Worm (Caenorhabditis elegans) whole organism, L4 larva: ENCODE results near the gene nova-1.
A peak's percentile ranks its signal among the peaks of the same experiment; 100 is the strongest.

Experiments used
- R02D3.7 ChIP-seq: fragments of 150-350 bp; sonication (generic microtip); optimal IDR thresholded peaks from 3 replicates; lab custom pipeline; 2014; ENCODE audit warnings: missing biosample characterization, missing genetic modification characterization
- T26A8.4 ChIP-seq: fragments of 200-800 bp; sonication (Bioruptor generic); IDR thresholded peaks from 2 replicates; pipeline ENCODE4 v1.3.6; 2022; ENCODE audit warnings: missing genetic modification characterization, missing compliant biosample characterization
- Y75B8A.6 ChIP-seq: fragments of 200-800 bp; sonication (Bioruptor generic); IDR thresholded peaks from 2 replicates; pipeline ENCODE4 v1.3.6; 2022; ENCODE audit warnings: missing genetic modification reagents, missing genetic modification characterization, missing compliant biosample characterization
- aha-1 ChIP-seq: fragments of 150-350 bp; peaks from one replicate; lab custom pipeline; 2014; ENCODE audit warnings: missing biosample characterization, missing genetic modification characterization
- ceh-28 ChIP-seq: fragments of 150-350 bp; optimal IDR thresholded peaks from 2 replicates; lab custom pipeline; 2014; ENCODE audit warnings: missing biosample characterization, missing genetic modification reagents, missing genetic modification characterization
- ceh-62 ChIP-seq: sonication (generic microtip); optimal IDR thresholded peaks from 2 replicates; lab custom pipeline; 2017; ENCODE audit warnings: missing biosample characterization, missing genetic modification characterization
- ceh-82 ChIP-seq: sonication (generic microtip); optimal IDR thresholded peaks from 2 replicates; lab custom pipeline; 2017; ENCODE audit warnings: missing biosample characterization, missing genetic modification characterization
- dmd-6 ChIP-seq: fragments of 200-800 bp; sonication (Bioruptor generic); IDR thresholded peaks from 2 replicates; pipeline ENCODE4 v1.3.6; 2022; ENCODE audit warnings: missing genetic modification reagents, missing genetic modification characterization, missing compliant biosample characterization
- dmd-8 ChIP-seq: fragments of 200-800 bp; sonication (Bioruptor generic); IDR thresholded peaks from 2 replicates; pipeline ENCODE4 v1.3.6; 2022; ENCODE audit warnings: missing genetic modification characterization, missing compliant biosample characterization
- dpl-1 ChIP-seq: fragments of 150-350 bp; optimal IDR thresholded peaks from 2 replicates; lab custom pipeline; 2014; ENCODE audit warnings: missing biosample characterization, missing genetic modification reagents, missing genetic modification characterization
- hif-1 ChIP-seq, 2 experiments: sonication (generic microtip); optimal IDR thresholded peaks; 2 replicates each; lab custom pipeline; 2016 to 2017; ENCODE audit warnings: missing compliant biosample characterization in 2 of 2, missing genetic modification characterization in 2 of 2, missing genetic modification reagents in 2 of 2, missing genotype in 2 of 2, mild to moderate bottlenecking in 1 of 2
- hlh-30 ChIP-seq: sonication (generic microtip); optimal IDR thresholded peaks from 2 replicates; lab custom pipeline; 2017; ENCODE audit warnings: antibody characterized with exemption, mild to moderate bottlenecking, missing genetic modification characterization, missing compliant biosample characterization; ENCODE audit not compliant: insufficient read depth
- lin-1 ChIP-seq: fragments of 200-800 bp; sonication (Bioruptor generic); IDR thresholded peaks from 2 replicates; pipeline ENCODE4 v1.3.6; 2022; ENCODE audit warnings: missing genetic modification reagents, missing genetic modification characterization, missing compliant biosample characterization
- lin-29 ChIP-seq: fragments of 200-800 bp; sonication (Bioruptor generic); IDR thresholded peaks from 2 replicates; pipeline ENCODE4 v1.3.6; 2022; ENCODE audit warnings: missing genetic modification reagents, missing genetic modification characterization, missing compliant biosample characterization
- lin-38 ChIP-seq: fragments of 200-800 bp; sonication (Bioruptor generic); IDR thresholded peaks from 2 replicates; pipeline ENCODE4 v1.3.6; 2022; ENCODE audit warnings: missing genetic modification reagents, missing genetic modification characterization, missing compliant biosample characterization
- lsy-2 ChIP-seq, 2 experiments: fragments of 150-350 bp in 1 of 2; sonication (generic microtip) in 1 of 2; optimal IDR thresholded peaks; 2 replicates each; lab custom pipeline; 2014 to 2017; ENCODE audit warnings: missing biosample characterization in 2 of 2, missing genetic modification characterization in 2 of 2
- madf-9 ChIP-seq: fragments of 200-800 bp; sonication (Bioruptor generic); conservative IDR thresholded peaks from 2 replicates; pipeline ENCODE4 v1.3.6; 2022; ENCODE audit warnings: missing genetic modification reagents, missing genetic modification characterization, missing compliant biosample characterization
- mdl-1 ChIP-seq, 2 experiments: fragments of 150-350 bp in 1 of 2; sonication (generic microtip) in 1 of 2; optimal IDR thresholded peaks; 2 replicates each; lab custom pipeline; 2014 to 2017; ENCODE audit warnings: missing biosample characterization in 2 of 2, missing genetic modification characterization in 2 of 2
- mes-2 ChIP-seq: sonication (generic microtip); optimal IDR thresholded peaks from 2 replicates; lab custom pipeline; 2016; ENCODE audit warnings: missing genotype, mild to moderate bottlenecking, missing genetic modification characterization, missing compliant biosample characterization; ENCODE audit not compliant: poor library complexity, severe bottlenecking
- nhr-102 ChIP-seq: sonication (generic microtip); optimal IDR thresholded peaks from 2 replicates; lab custom pipeline; 2016; ENCODE audit warnings: mild to moderate bottlenecking, missing genetic modification characterization, moderate library complexity, missing compliant biosample characterization
- nhr-237 ChIP-seq: sonication (generic microtip); optimal IDR thresholded peaks from 2 replicates; lab custom pipeline; 2017; ENCODE audit warnings: missing biosample characterization, missing genetic modification characterization
- pha-4 ChIP-seq, 2 experiments: fragments of 150-350 bp in 1 of 2; fragments of 200-800 bp in 1 of 2; sonication (Bioruptor generic) in 1 of 2; IDR thresholded peaks in 1 of 2; optimal IDR thresholded peaks in 1 of 2; 2 replicates each; pipeline versions ENCODE4 v1.3.6 to Lab custom; 2014 to 2022; ENCODE audit warnings: missing genetic modification characterization in 2 of 2, missing genetic modification reagents in 2 of 2, missing biosample characterization in 1 of 2, missing compliant biosample characterization in 1 of 2
- php-3 ChIP-seq: fragments of 200-800 bp; sonication (Bioruptor generic); IDR thresholded peaks from 2 replicates; pipeline ENCODE4 v1.3.6; 2022; ENCODE audit warnings: missing genetic modification reagents, missing genetic modification characterization, missing compliant biosample characterization
- rbr-2 ChIP-seq: sonication (generic microtip); optimal IDR thresholded peaks from 2 replicates; lab custom pipeline; 2016; ENCODE audit warnings: missing genotype, missing genetic modification characterization, missing compliant biosample characterization
- unc-62 ChIP-seq, 3 experiments: fragments of 150-350 bp in 1 of 3; sonication (generic microtip); optimal IDR thresholded peaks in 2 of 3; peaks in 1 of 3; 1 replicate in 1 of 3; 2 replicates in 2 of 3; lab custom pipeline; 2014 to 2017; ENCODE audit warnings: missing biosample characterization in 3 of 3, missing genetic modification characterization in 3 of 3, missing genetic modification reagents in 3 of 3, missing genotype in 1 of 3
- vab-7 ChIP-seq: fragments of 200-800 bp; sonication (Bioruptor generic); IDR thresholded peaks from 2 replicates; pipeline ENCODE4 v1.3.6; 2022; ENCODE audit warnings: missing genetic modification reagents, missing genetic modification characterization, missing compliant biosample characterization
- zfp-3 ChIP-seq: fragments of 200-800 bp; sonication (Bioruptor generic); conservative IDR thresholded peaks from 2 replicates; pipeline ENCODE4 v1.3.6; 2022; ENCODE audit warnings: missing genetic modification reagents, missing genetic modification characterization, missing compliant biosample characterization
- zip-11 ChIP-seq: fragments of 200-800 bp; sonication (Bioruptor generic); IDR thresholded peaks from 2 replicates; pipeline ENCODE4 v1.3.6; 2022; ENCODE audit warnings: missing genetic modification characterization, missing compliant biosample characterization

The nova-1 gene

DNA sequence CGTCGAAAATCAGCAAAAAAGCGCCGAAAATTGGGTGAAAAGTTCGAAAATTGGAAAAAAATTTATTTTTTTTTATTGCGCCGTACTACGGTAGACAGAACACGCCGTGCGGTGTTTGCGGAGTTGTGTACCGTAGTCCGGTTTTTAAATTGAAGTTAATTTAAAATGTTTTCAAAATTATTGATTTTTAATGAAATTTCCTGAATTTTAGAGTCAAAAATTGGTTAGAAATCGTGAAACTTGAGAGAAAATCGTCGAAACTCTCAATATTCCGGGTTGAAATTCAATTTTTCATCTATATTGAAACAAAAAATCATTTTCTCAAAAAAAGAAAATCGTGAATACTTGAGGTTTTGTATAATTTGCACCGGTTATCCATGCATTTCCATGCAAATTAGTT, at the start of gene nova-1:
Gene nova-1 (minus strand): TSS at position 101 of the 400 bp plus-strand sequence.
- no peak for TF ChIP-seq zfp-3 (GFP tag; lab: Robert Waterston, UW)
- no peak for TF ChIP-seq Y75B8A.6 (GFP tag; lab: Robert Waterston, UW)
- no peak for TF ChIP-seq rbr-2 (tag; lab: Kevin White, UChicago)
- TF ChIP-seq lsy-2 (tag; optimal IDR thresholded peaks at IDR 0.05; lab: Kevin White, UChicago): no peak
- no peak for TF ChIP-seq hlh-30 (tag; lab: Kevin White, UChicago)
- no peak for TF ChIP-seq pha-4 (GFP tag; IDR thresholded peaks at IDR 0.05; lab: Robert Waterston, UW)
- TF ChIP-seq pha-4 (tag; optimal IDR thresholded peaks at IDR 0.05; lab: Kevin White, UChicago): no peak
- no peak for TF ChIP-seq ceh-82 (tag; lab: Kevin White, UChicago)
- no peak for TF ChIP-seq lin-29 (GFP tag; lab: Robert Waterston, UW)
- no peak for TF ChIP-seq zip-11
- TF ChIP-seq dmd-6 (GFP tag; lab: Robert Waterston, UW): no peak
- no peak for TF ChIP-seq hif-1 (tag; optimal IDR thresholded peaks at IDR 0.05; lab: Kevin White, UChicago)
- TF ChIP-seq T26A8.4 (GFP tag; lab: Robert Waterston, UW): no peak
- TF ChIP-seq mes-2: no peak
- TF ChIP-seq dpl-1 (GFP tag; lab: Kevin White, UChicago): no peak
- TF ChIP-seq lin-38 (GFP tag; lab: Robert Waterston, UW): no peak
- no peak for TF ChIP-seq ceh-62
- TF ChIP-seq nhr-237 (tag; lab: Kevin White, UChicago): no peak

ce11 chrV:18131049-18131448, 49.3 kb upstream of the nova-1 start, which contains the start of gene Y37H2A.12:
Gene Y37H2A.12 (minus strand): TSS chrV:18131129.
- TF ChIP-seq mdl-1 (tag; optimal IDR thresholded peaks at IDR 0.05; lab: Kevin White, UChicago) (no peak), unc-62 (GFP tag; optimal IDR thresholded peaks at IDR 0.05 in 1 of 2; lab: Kevin White, UChicago) (peak in 1 of 2 experiments; percentile 21), unc-62 (tag; optimal IDR thresholded peaks at IDR 0.05; lab: Kevin White, UChicago) (no peak)

DNA sequence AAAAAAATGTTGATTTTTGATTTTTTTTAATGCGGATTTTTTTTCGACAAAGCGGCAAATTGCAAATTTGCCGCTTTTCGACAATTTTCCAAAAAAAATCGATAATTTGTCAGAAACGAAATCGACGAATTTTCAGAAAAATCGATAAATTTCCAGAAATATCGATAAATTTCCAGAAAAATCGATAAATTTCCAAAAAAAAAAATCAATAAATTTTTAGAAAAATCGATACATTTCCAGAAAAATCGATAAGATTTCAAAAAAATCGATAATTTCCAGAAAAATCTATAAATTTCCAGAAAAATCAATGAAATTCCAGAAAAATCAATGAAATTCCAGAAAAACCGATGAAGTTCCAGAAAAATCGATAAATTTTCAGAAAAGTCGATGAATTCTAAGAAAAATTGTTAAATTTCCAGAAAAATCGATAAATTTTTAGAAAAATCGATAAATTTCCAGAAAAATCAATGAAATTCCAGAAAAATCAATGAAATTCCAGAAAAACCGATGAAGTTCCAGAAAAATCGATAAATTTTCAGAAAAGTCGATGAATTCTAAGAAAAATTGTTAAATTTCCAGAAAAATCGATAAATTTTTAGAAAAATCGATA, 48.0 kb upstream of the nova-1 start:
- TF ChIP-seq ceh-28: peak; percentile 76
- TF ChIP-seq, all 104 proteins: peak for 1; not testable (repeated sequence) for 103

- peak; percentile 91 for TF ChIP-seq aha-1 (tag; lab: Kevin White, UChicago)
- no peak for TF ChIP-seq vab-7 (GFP tag; lab: Robert Waterston, UW)
- no peak for TF ChIP-seq dmd-8 (GFP tag; lab: Robert Waterston, UW)
- TF ChIP-seq lin-1: no peak
- no peak for TF ChIP-seq madf-9
- TF ChIP-seq nhr-102 (tag; lab: Kevin White, UChicago): no peak
- no peak for TF ChIP-seq php-3
Observed at ce11 chrV:18128545-18128944, 46.8 kb upstream of the nova-1 start.

DNA sequence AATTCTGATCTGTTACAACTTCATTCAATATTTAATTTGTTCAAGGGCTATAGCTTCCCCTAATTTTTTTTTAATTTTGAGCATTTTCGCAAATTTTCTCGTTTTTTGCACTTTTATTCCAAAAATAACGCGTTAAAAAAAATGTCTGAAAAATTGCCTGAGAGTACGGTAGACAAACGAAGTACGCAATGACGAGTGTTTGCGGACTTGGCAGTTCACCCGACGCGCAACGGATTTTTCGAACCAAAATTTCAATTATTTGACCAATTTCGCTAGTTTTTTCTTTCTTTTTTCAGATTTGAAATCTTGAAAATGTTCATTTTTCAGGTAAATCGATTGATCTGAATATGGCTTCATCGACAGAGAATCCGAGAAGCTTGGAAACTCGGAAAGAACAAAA, 45.4 kb upstream of the nova-1 start, which contains the start of gene fbxa-211:
Gene fbxa-211 (plus strand): TSS at position 328 of the 400 bp plus-strand sequence.
- TF ChIP-seq hif-1 (tag; optimal IDR thresholded peaks at IDR 0.05; lab: Kevin White, UChicago) (no peak), aha-1 (tag; lab: Kevin White, UChicago) (peak; percentile 93), lin-38 (GFP tag; lab: Robert Waterston, UW) (0 out of 2 replicates have a peak, but pooled peaks have one; percentile 21)

ce11 chrV:18125075-18125474, 43.3 kb upstream of the nova-1 start, which contains the start of gene fbxa-210:
Gene fbxa-210 (plus strand): TSS chrV:18125375.
- TF ChIP-seq R02D3.7 (tag; lab: Kevin White, UChicago) (no peak), aha-1 (tag; lab: Kevin White, UChicago) (peak; percentile 34)
- TF ChIP-seq, all 104 proteins: peak for 1
